Worm (Caenorhabditis elegans): ENCODE results near the gene msp-33.

- TF ChIP-seq lsy-2 (tag; optimal IDR thresholded peaks at IDR 0.05) (no peak), mdl-1 (tag; optimal IDR thresholded peaks at IDR 0.05) (no peak), nhr-76 (tag; optimal IDR thresholded peaks at IDR 0.05) (no peak), unc-130 (GFP tag; optimal IDR thresholded peaks at IDR 0.05) (no peak), ceh-44 (GFP tag; IDR thresholded peaks at IDR 0.05) (no peak), Y5F2A.4 (GFP tag; optimal IDR thresholded peaks at IDR 0.05) (no peak), pha-4 (GFP tag; IDR thresholded peaks at IDR 0.05) (no peak), pha-4 (tag; optimal IDR thresholded peaks at IDR 0.05) (no peak), ama-1 (optimal IDR thresholded peaks at IDR 0.05) (no peak), ztf-7 (tag; optimal IDR thresholded peaks at IDR 0.05) (no peak), nhr-41 (GFP tag; IDR thresholded peaks at IDR 0.05) (no peak), fkh-10 (GFP tag; optimal IDR thresholded peaks at IDR 0.05) (no peak), aly-2 (tag; optimal IDR thresholded peaks at IDR 0.05) (no peak), ceh-82 (tag; optimal IDR thresholded peaks at IDR 0.05) (no peak), egl-27 (tag; optimal IDR thresholded peaks at IDR 0.05) (no peak)
These were observed at the start of gene msp-33 for ce11 chrII:4892594-4892993.

All from whole organism, L4 larva.